Worm (Caenorhabditis elegans): ENCODE data around the gene smex-2.
A peak's percentile ranks its signal among the peaks of the same experiment; 100 is the strongest.

ce11 chrX:2079536-2079935 is 40.3 kb upstream of the smex-2 start, which contains the start of gene F49H12.4:
- no peak for TF ChIP-seq unc-62 (GFP tag; optimal IDR thresholded peaks at IDR 0.05 in 1 of 2)
- no peak for TF ChIP-seq unc-62 (tag; optimal IDR thresholded peaks at IDR 0.05)
- peak; percentile 44 for TF ChIP-seq aha-1 (tag)
- TF ChIP-seq snpc-4 (tag; optimal IDR thresholded peaks at IDR 0.05), result no peak

Measured in whole organism, L4 larva.